Worm (Caenorhabditis elegans) whole organism, late embryonic: ENCODE measurements around the gene Y48A6C.4.
A peak's percentile ranks its signal among the peaks of the same experiment; 100 is the strongest.

ENCODE experiments used
- C38D4.7 ChIP-seq: fragments of 200-800 bp; sonication (Bioruptor generic); optimal IDR thresholded peaks from 2 replicates; lab custom pipeline; 2018; ENCODE audit warnings: mild to moderate bottlenecking, missing genetic modification characterization, moderate library complexity, missing compliant biosample characterization
- K02D7.2 ChIP-seq: sonication (generic microtip); optimal IDR thresholded peaks from 2 replicates; lab custom pipeline; 2017; ENCODE audit warnings: mild to moderate bottlenecking, missing genetic modification characterization, missing compliant biosample characterization
- T23F11.4 ChIP-seq: fragments of 200-800 bp; sonication (Bioruptor generic); optimal IDR thresholded peaks from 2 replicates; lab custom pipeline; 2018; ENCODE audit warnings: mild to moderate bottlenecking, missing genetic modification characterization, missing compliant biosample characterization
- Y22D7AL.16 ChIP-seq: sonication (generic microtip); optimal IDR thresholded peaks from 2 replicates; lab custom pipeline; 2016; ENCODE audit warnings: missing genetic modification characterization, missing compliant biosample characterization
- ahr-1 ChIP-seq: sonication (generic microtip); optimal IDR thresholded peaks from 2 replicates; lab custom pipeline; 2016; ENCODE audit warnings: missing genetic modification characterization, missing compliant biosample characterization
- ama-1 ChIP-seq: fragments of 150-350 bp; optimal IDR thresholded peaks from 2 replicates; lab custom pipeline; 2014
- ceh-18 ChIP-seq: sonication (generic microtip); optimal IDR thresholded peaks from 2 replicates; lab custom pipeline; 2016; ENCODE audit warnings: missing genetic modification characterization, missing compliant biosample characterization
- ceh-19 ChIP-seq: fragments of 200-800 bp; sonication (Bioruptor generic); optimal IDR thresholded peaks from 2 replicates; lab custom pipeline; 2018; ENCODE audit warnings: mild to moderate bottlenecking, missing genetic modification characterization, missing compliant biosample characterization
- ceh-30 ChIP-seq: fragments of 150-350 bp; optimal IDR thresholded peaks from 2 replicates; lab custom pipeline; 2014; ENCODE audit warnings: missing biosample characterization, missing genetic modification characterization
- ceh-34 ChIP-seq: sonication (generic microtip); optimal IDR thresholded peaks from 2 replicates; lab custom pipeline; 2016; ENCODE audit warnings: mild to moderate bottlenecking, missing genetic modification characterization, missing compliant biosample characterization
- ceh-48 ChIP-seq: sonication (generic microtip); optimal IDR thresholded peaks from 2 replicates; lab custom pipeline; 2016; ENCODE audit warnings: missing genetic modification characterization, inconsistent platforms, missing compliant biosample characterization
- ceh-6 ChIP-seq: fragments of 200-800 bp; sonication (Bioruptor generic); optimal IDR thresholded peaks from 2 replicates; lab custom pipeline; 2018; ENCODE audit warnings: mild to moderate bottlenecking, missing genetic modification characterization, missing compliant biosample characterization
- dmd-4 ChIP-seq: sonication (generic microtip); optimal IDR thresholded peaks from 2 replicates; lab custom pipeline; 2016; ENCODE audit warnings: borderline replicate concordance, missing genetic modification characterization, missing compliant biosample characterization
- elt-2 ChIP-seq: sonication (generic microtip); optimal IDR thresholded peaks from 2 replicates; lab custom pipeline; 2016; ENCODE audit warnings: missing genetic modification reagents, missing genetic modification characterization, missing compliant biosample characterization
- ets-4 ChIP-seq: sonication (generic microtip); optimal IDR thresholded peaks from 2 replicates; lab custom pipeline; 2016; ENCODE audit warnings: missing genetic modification characterization, missing compliant biosample characterization
- eyg-1 ChIP-seq: sonication (generic microtip); optimal IDR thresholded peaks from 2 replicates; lab custom pipeline; 2016; ENCODE audit warnings: missing genotype, missing genetic modification characterization, missing compliant biosample characterization
- hlh-6 ChIP-seq: sonication (generic microtip); optimal IDR thresholded peaks from 2 replicates; lab custom pipeline; 2016; ENCODE audit warnings: missing genotype, missing genetic modification characterization, missing compliant biosample characterization
- hlh-8 ChIP-seq: sonication (generic microtip); optimal IDR thresholded peaks from 2 replicates; lab custom pipeline; 2016; ENCODE audit warnings: missing genotype, missing genetic modification characterization, missing compliant biosample characterization
- lim-6 ChIP-seq: sonication (generic microtip); optimal IDR thresholded peaks from 2 replicates; lab custom pipeline; 2016; ENCODE audit warnings: missing genetic modification characterization, missing compliant biosample characterization
- lin-11 ChIP-seq: fragments of 200-800 bp; sonication (Bioruptor generic); optimal IDR thresholded peaks from 2 replicates; lab custom pipeline; 2018; ENCODE audit warnings: mild to moderate bottlenecking, missing genetic modification characterization, missing compliant biosample characterization
- madf-2 ChIP-seq: sonication (generic microtip); optimal IDR thresholded peaks from 2 replicates; lab custom pipeline; 2017; ENCODE audit warnings: missing genetic modification characterization, missing compliant biosample characterization
- mec-3 ChIP-seq: sonication (generic microtip); optimal IDR thresholded peaks from 2 replicates; lab custom pipeline; 2016; ENCODE audit warnings: borderline replicate concordance, missing genetic modification characterization, missing compliant biosample characterization
- nfya-1 ChIP-seq: sonication (generic microtip); optimal IDR thresholded peaks from 2 replicates; lab custom pipeline; 2017; ENCODE audit warnings: missing genetic modification characterization, mild to moderate bottlenecking, missing compliant biosample characterization, antibody characterized with exemption, moderate library complexity
- nhr-11 ChIP-seq: fragments of 150-350 bp; optimal IDR thresholded peaks from 2 replicates; lab custom pipeline; 2014; ENCODE audit warnings: missing biosample characterization, missing genetic modification characterization
- pag-3 ChIP-seq: sonication (generic microtip); optimal IDR thresholded peaks from 2 replicates; lab custom pipeline; 2016; ENCODE audit warnings: missing compliant biosample characterization, missing genetic modification characterization, borderline replicate concordance
- pat-9 ChIP-seq: fragments of 200-800 bp; sonication (Bioruptor generic); optimal IDR thresholded peaks from 2 replicates; lab custom pipeline; 2018; ENCODE audit warnings: mild to moderate bottlenecking, missing genetic modification characterization, moderate library complexity, missing compliant biosample characterization
- pax-1 ChIP-seq: fragments of 150-350 bp; optimal IDR thresholded peaks from 2 replicates; lab custom pipeline; 2014; ENCODE audit warnings: missing biosample characterization, missing genetic modification characterization
- pha-2 ChIP-seq: sonication (generic microtip); optimal IDR thresholded peaks from 2 replicates; lab custom pipeline; 2017; ENCODE audit warnings: mild to moderate bottlenecking, missing genetic modification characterization, missing compliant biosample characterization
- pha-4 ChIP-seq: fragments of 150-350 bp; optimal IDR thresholded peaks from 2 replicates; lab custom pipeline; 2018; ENCODE audit warnings: missing biosample characterization, missing genetic modification reagents, missing genetic modification characterization
- pqm-1 ChIP-seq: sonication (generic microtip); optimal IDR thresholded peaks from 2 replicates; lab custom pipeline; 2016; ENCODE audit warnings: missing genetic modification characterization, missing compliant biosample characterization
- pros-1 ChIP-seq: fragments of 150-350 bp; optimal IDR thresholded peaks from 2 replicates; lab custom pipeline; 2014; ENCODE audit warnings: missing biosample characterization, missing genetic modification reagents, missing genetic modification characterization
- ref-2 ChIP-seq: sonication (generic microtip); optimal IDR thresholded peaks from 2 replicates; lab custom pipeline; 2016; ENCODE audit warnings: missing genetic modification characterization, missing compliant biosample characterization
- rnt-1 ChIP-seq: sonication (generic microtip); optimal IDR thresholded peaks from 2 replicates; lab custom pipeline; 2016; ENCODE audit warnings: missing genetic modification characterization, missing compliant biosample characterization
- sdc-2 ChIP-seq: sonication (generic microtip); optimal IDR thresholded peaks from 2 replicates; lab custom pipeline; 2016; ENCODE audit warnings: missing genotype, missing genetic modification characterization, missing compliant biosample characterization
- sox-2 ChIP-seq: fragments of 200-800 bp; sonication (Bioruptor generic); IDR thresholded peaks from 2 replicates; pipeline ENCODE4 v1.3.6; 2022; ENCODE audit warnings: missing genetic modification reagents, missing genetic modification characterization, missing compliant biosample characterization
- syd-9 ChIP-seq: sonication (generic microtip); optimal IDR thresholded peaks from 2 replicates; lab custom pipeline; 2016; ENCODE audit warnings: mild to moderate bottlenecking, missing genetic modification characterization, moderate library complexity, missing compliant biosample characterization
- unc-55 ChIP-seq: sonication (generic microtip); optimal IDR thresholded peaks from 2 replicates; lab custom pipeline; 2017; ENCODE audit warnings: missing biosample characterization, missing genetic modification reagents, missing genetic modification characterization
- unc-86 ChIP-seq: sonication (generic microtip); optimal IDR thresholded peaks from 2 replicates; lab custom pipeline; 2016; ENCODE audit warnings: missing genetic modification characterization, missing compliant biosample characterization
- zip-5 ChIP-seq: sonication (generic microtip); optimal IDR thresholded peaks from 2 replicates; lab custom pipeline; 2016; ENCODE audit warnings: missing genetic modification characterization, missing compliant biosample characterization

Y48A6C.4 gene

ce11 chrIII:11119176-11119853 lies at the start of gene Y48A6C.4, which contains the start of gene sup-35 (continued):
- TF ChIP-seq ceh-6 (GFP tag; lab: Kevin White, UChicago), result no peak
- TF ChIP-seq pha-4 (tag; lab: Kevin White, UChicago), result no peak
- TF ChIP-seq hlh-8 (tag; lab: Kevin White, UChicago), result peak; percentile 95
- no peak for TF ChIP-seq sox-2 (GFP tag; lab: Robert Waterston, UW)
- TF ChIP-seq eyg-1 (tag; lab: Kevin White, UChicago), result peak; percentile 79
- TF ChIP-seq pqm-1 (tag; lab: Kevin White, UChicago), result peak; percentile 86
- peak; percentile 14 for TF ChIP-seq ceh-48 (tag; lab: Kevin White, UChicago)
- TF ChIP-seq pat-9, result no peak
- TF ChIP-seq pax-1, result peak; percentile 43
- TF ChIP-seq unc-86, result peak; percentile 83
- TF ChIP-seq dmd-4 (tag; lab: Kevin White, UChicago), result peak; percentile 40
- TF ChIP-seq nfya-1 (tag; lab: Kevin White, UChicago), result peak; percentile 60
- no peak for TF ChIP-seq lin-11 (tag; lab: Kevin White, UChicago)
- peak; percentile 97 for TF ChIP-seq ets-4 (tag; lab: Kevin White, UChicago)
- no peak for TF ChIP-seq T23F11.4
- TF ChIP-seq Y22D7AL.16 (tag; lab: Kevin White, UChicago), result no peak
- peak; percentile 97 for TF ChIP-seq zip-5

DNA sequence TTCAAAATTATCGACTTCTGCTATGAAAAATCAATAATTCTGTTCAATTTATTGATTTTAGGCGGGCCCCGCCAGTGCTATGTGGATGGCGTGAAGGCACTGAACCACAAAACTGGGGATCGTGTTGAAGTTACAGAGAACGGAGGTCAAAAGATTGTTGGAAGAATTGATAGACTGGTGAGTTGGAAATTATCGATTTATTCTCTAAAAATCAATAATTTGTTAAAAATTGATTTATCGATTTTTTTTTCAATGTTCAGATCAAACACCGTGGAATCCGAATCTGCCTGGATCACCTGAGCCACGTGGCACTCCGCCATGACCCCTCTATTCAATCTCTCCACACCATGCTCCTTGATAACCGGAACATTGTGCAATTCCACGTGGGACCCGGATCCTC lies 49.4 kb upstream of the Y48A6C.4 start:
- TF ChIP-seq ceh-48 (tag; lab: Kevin White, UChicago), result peak; percentile 1
- no peak for TF ChIP-seq nhr-11 (tag; lab: Kevin White, UChicago)

DNA sequence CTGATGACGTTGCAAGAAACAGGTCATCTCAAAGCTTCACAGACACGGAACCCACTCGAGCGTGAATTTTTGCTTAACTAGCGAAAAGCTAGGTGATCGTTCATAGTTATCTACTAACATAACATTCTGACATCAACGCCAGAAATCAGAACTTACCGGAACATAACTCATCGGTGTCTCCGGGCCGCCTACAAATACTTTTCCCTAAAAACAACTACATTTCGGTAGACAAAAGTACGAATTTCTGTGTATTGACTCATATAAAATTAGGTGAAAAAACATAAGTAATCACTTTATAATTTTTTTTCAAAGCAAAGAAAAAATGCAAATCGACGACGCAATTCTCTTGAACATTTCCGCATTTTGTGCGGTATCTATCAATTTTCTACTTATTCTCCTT lies 45.4 kb upstream of the Y48A6C.4 start, which contains the start of gene str-261:
Gene str-261, plus strand, starts transcription at position 301 of the 400 bp plus-strand sequence.
- TF ChIP-seq K02D7.2 (tag; lab: Kevin White, UChicago) (no peak), pag-3 (no peak), rnt-1 (tag; lab: Kevin White, UChicago) (no peak), pha-4 (tag; lab: Kevin White, UChicago) (no peak), elt-2 (tag; lab: Kevin White, UChicago) (no peak), ceh-19 (GFP tag; lab: Kevin White, UChicago) (no peak)

ce11 chrIII:11076743-11077142 lies 42.9 kb upstream of the Y48A6C.4 start:
- TF ChIP-seq eyg-1 (tag; lab: Kevin White, UChicago) (no peak), Y22D7AL.16 (tag; lab: Kevin White, UChicago) (no peak), sdc-2 (tag; lab: Kevin White, UChicago) (no peak), T23F11.4 (no peak), dmd-4 (tag; lab: Kevin White, UChicago) (no peak), ceh-18 (tag; lab: Kevin White, UChicago) (no peak), C38D4.7 (GFP tag; lab: Kevin White, UChicago) (no peak), pros-1 (tag; lab: Kevin White, UChicago) (no peak), ref-2 (tag; lab: Kevin White, UChicago) (no peak), unc-55 (GFP tag; lab: Kevin White, UChicago) (no peak)
- TF ChIP-seq, all 69 proteins: peak for 0

ce11 chrIII:11077404-11077803 lies 42.2 kb upstream of the Y48A6C.4 start, which contains the start of gene str-246:
Gene str-246, plus strand, starts transcription at chrIII:11077704.
- TF ChIP-seq syd-9 (tag; lab: Kevin White, UChicago), result no peak
- no peak for TF ChIP-seq elt-2 (tag; lab: Kevin White, UChicago)
- TF ChIP-seq lim-6 (tag; lab: Kevin White, UChicago), result no peak
- no peak for TF ChIP-seq ceh-6 (GFP tag; lab: Kevin White, UChicago)
- TF ChIP-seq mec-3 (tag; lab: Kevin White, UChicago), result no peak
- no peak for TF ChIP-seq pha-2 (tag; lab: Kevin White, UChicago)
- no peak for TF ChIP-seq K02D7.2 (tag; lab: Kevin White, UChicago)
- no peak for TF ChIP-seq ahr-1 (tag; lab: Kevin White, UChicago)
- TF ChIP-seq pax-1, result no peak
- TF ChIP-seq pat-9, result no peak
- TF ChIP-seq C38D4.7 (GFP tag; lab: Kevin White, UChicago), result no peak
- TF ChIP-seq ceh-34 (tag; lab: Kevin White, UChicago), result no peak
- TF ChIP-seq madf-2 (tag; lab: Kevin White, UChicago), result no peak
- no peak for TF ChIP-seq nhr-11 (tag; lab: Kevin White, UChicago)
- no peak for TF ChIP-seq ceh-30 (tag; lab: Kevin White, UChicago)
- no peak for TF ChIP-seq unc-55 (GFP tag; lab: Kevin White, UChicago)
- no peak for TF ChIP-seq ama-1 (lab: Kevin White, UChicago)
- TF ChIP-seq hlh-6 (tag; lab: Kevin White, UChicago), result no peak
- no peak for TF ChIP-seq pha-4 (tag; lab: Kevin White, UChicago)
